Worm (Caenorhabditis elegans) whole organism, early embryonic: ENCODE measurements around the gene F11G11.5.

Source experiments
- aly-1 ChIP-seq: sonication (generic microtip); optimal IDR thresholded peaks from 2 replicates; lab custom pipeline; 2016; ENCODE audit warnings: missing genetic modification characterization, missing compliant biosample characterization
- ama-1 ChIP-seq: fragments of 150-350 bp; optimal IDR thresholded peaks from 2 replicates; lab custom pipeline; 2014
- ceh-13 ChIP-seq: fragments of 200-800 bp; sonication (Bioruptor generic); optimal IDR thresholded peaks from 2 replicates; lab custom pipeline; 2018; ENCODE audit warnings: mild to moderate bottlenecking, missing genetic modification characterization, missing compliant biosample characterization
- ceh-36 ChIP-seq: sonication (generic microtip); optimal IDR thresholded peaks from 2 replicates; lab custom pipeline; 2016; ENCODE audit warnings: missing genetic modification characterization, inconsistent platforms, missing compliant biosample characterization
- flt-1 ChIP-seq: fragments of 200-800 bp; sonication (Bioruptor generic); IDR thresholded peaks from 2 replicates; pipeline ENCODE4 v1.3.6; 2022; ENCODE audit warnings: missing genetic modification characterization, missing compliant biosample characterization
- hmbx-1 ChIP-seq: sonication (generic microtip); optimal IDR thresholded peaks from 2 replicates; lab custom pipeline; 2016; ENCODE audit warnings: mild to moderate bottlenecking, missing genetic modification characterization, missing compliant biosample characterization
- pes-1 ChIP-seq: fragments of 200-800 bp; sonication (Bioruptor generic); IDR thresholded peaks from 2 replicates; pipeline ENCODE4 v1.3.6; 2022; ENCODE audit warnings: missing genetic modification reagents, missing genetic modification characterization, missing compliant biosample characterization
- scrt-1 ChIP-seq: fragments of 200-800 bp; sonication (Bioruptor generic); IDR thresholded peaks from 2 replicates; pipeline ENCODE4 v1.3.6; 2022; ENCODE audit warnings: missing genetic modification characterization, missing compliant biosample characterization
- sea-1 ChIP-seq: fragments of 200-800 bp; sonication (Bioruptor generic); conservative IDR thresholded peaks from 2 replicates; pipeline ENCODE4 v1.3.6; 2022; ENCODE audit warnings: missing genetic modification characterization, missing compliant biosample characterization
- tra-4 ChIP-seq: sonication (generic microtip); optimal IDR thresholded peaks from 2 replicates; lab custom pipeline; 2017; ENCODE audit warnings: missing genetic modification characterization, missing compliant biosample characterization

DNA sequence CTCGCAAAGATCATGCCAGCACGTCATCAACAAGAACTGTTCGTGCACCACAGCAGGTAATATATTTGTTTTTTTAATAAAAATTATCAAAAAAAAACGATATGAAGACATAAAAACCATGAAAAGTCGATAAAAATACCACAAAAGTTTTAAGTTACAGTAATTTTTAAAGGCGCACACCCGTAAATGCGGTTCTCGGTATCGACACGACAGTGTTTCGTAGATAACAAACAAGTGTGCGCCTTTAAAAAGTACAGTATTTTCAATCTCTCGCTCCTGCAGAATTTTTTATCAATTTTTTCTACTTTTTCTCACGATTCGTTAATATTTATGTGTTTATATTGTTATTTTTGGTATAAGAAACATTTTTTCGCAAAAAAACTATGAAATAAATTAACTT lies 47.6 kb downstream of the F11G11.5 start:
- TF ChIP-seq ama-1 (lab: Kevin White, UChicago) = no peak
- no peak for TF ChIP-seq ceh-13 (GFP tag; lab: Kevin White, UChicago)
- TF ChIP-seq pes-1 = no peak
- no peak for TF ChIP-seq sea-1 (GFP tag; lab: Robert Waterston, UW)
- TF ChIP-seq aly-1 = no peak
- no peak for TF ChIP-seq scrt-1 (GFP tag; lab: Robert Waterston, UW)
- no peak for TF ChIP-seq flt-1 (GFP tag; lab: Robert Waterston, UW)
- no peak for TF ChIP-seq hmbx-1
- no peak for TF ChIP-seq tra-4 (tag; lab: Kevin White, UChicago)
- no peak for TF ChIP-seq ceh-36 (tag; lab: Kevin White, UChicago)
